ENCODE assay signal across 4 fruit fly cellular contexts in genomic region chrX:6678635-6679501, dm6.
TF ChIP-seq lines count a peak whose summit lies in the region.

Gene ND-ASHI, minus strand, starts transcription at chrX:6679118.

TF ChIP-seq in whole organism, adult, 20 proteins besides CTCF, POLR2A, EP300 and RAD21 (continued from another document):
- TF ChIP-seq cnc (optimal IDR thresholded peaks at IDR 0.05; lab: Kevin White, UChicago), result no peak
- peak; percentile 97 for TF ChIP-seq tj (GFP tag; optimal IDR thresholded peaks at IDR 0.05; lab: Kevin White, UChicago)

TF ChIP-seq in whole organism, embryonic, 481 proteins besides CTCF, POLR2A, EP300 and RAD21 (continued from another document and continues in another):
- TF ChIP-seq CG1647 (GFP tag; optimal IDR thresholded peaks at IDR 0.05; lab: Kevin White, UChicago) (peak; percentile 93), ssp (GFP tag; IDR thresholded peaks at IDR 0.05; lab: Robert Waterston, UW) (peak; percentile 81), CG12071 (GFP tag; optimal IDR thresholded peaks at IDR 0.05; lab: Kevin White, UChicago) (peak; percentile 97), zfh2 (GFP tag; optimal IDR thresholded peaks at IDR 0.05; lab: Kevin White, UChicago) (peak; percentile 94), dmrt11E (tag; optimal IDR thresholded peaks at IDR 0.05; lab: Kevin White, UChicago) (peak; percentile 84), mam (GFP tag; optimal IDR thresholded peaks at IDR 0.05; lab: Kevin White, UChicago) (peak; percentile 95), Oaz (GFP tag; IDR thresholded peaks at IDR 0.05; lab: Robert Waterston, UW) (peak; percentile 92), bigmax (GFP tag; optimal IDR thresholded peaks at IDR 0.05; lab: Kevin White, UChicago) (peak; percentile 57), D19B (GFP tag; optimal IDR thresholded peaks at IDR 0.05; lab: Kevin White, UChicago) (peak; percentile 91), Sin3A (optimal IDR thresholded peaks at IDR 0.05; lab: Kevin White, UChicago) (no peak), fd64A (GFP tag; optimal IDR thresholded peaks at IDR 0.05; lab: Kevin White, UChicago) (peak; percentile 81), CG12236 (GFP tag; optimal IDR thresholded peaks at IDR 0.05; lab: Kevin White, UChicago) (peak; percentile 73), CG11247 (GFP tag; IDR thresholded peaks at IDR 0.05; lab: Robert Waterston, UW) (peak; percentile 97), ftz-f1 (GFP tag; optimal IDR thresholded peaks at IDR 0.05; lab: Kevin White, UChicago) (peak; percentile 69), Sry-δ (GFP tag; optimal IDR thresholded peaks at IDR 0.05; lab: Kevin White, UChicago) (peak; percentile 52), Antp (GFP tag; optimal IDR thresholded peaks at IDR 0.05; lab: Kevin White, UChicago) (peak; percentile 86), ham (GFP tag; IDR thresholded peaks at IDR 0.05; lab: Robert Waterston, UW) (peak; percentile 88; the same call in 1 of the 2 replicates), Taf1 (GFP tag; IDR thresholded peaks at IDR 0.05; lab: Robert Waterston, UW) (peak; percentile 96), CG17612 (GFP tag; IDR thresholded peaks at IDR 0.05; lab: Robert Waterston, UW) (peak; percentile 92), Dip2 (GFP tag; IDR thresholded peaks at IDR 0.05; lab: Robert Waterston, UW) (no peak), CG4404 (GFP tag; IDR thresholded peaks at IDR 0.05; lab: Robert Waterston, UW) (peak; percentile 85), crc (GFP tag; optimal IDR thresholded peaks at IDR 0.05; lab: Kevin White, UChicago) (peak; percentile 85), CG8478 (optimal IDR thresholded peaks at IDR 0.05; lab: Kevin White, UChicago) (no peak), ro (GFP tag; IDR thresholded peaks at IDR 0.05; lab: Robert Waterston, UW) (peak; percentile 78), CG2712 (tag; optimal IDR thresholded peaks at IDR 0.05; lab: Kevin White, UChicago) (peak; percentile 91), ranshi (GFP tag; IDR thresholded peaks at IDR 0.05; lab: Robert Waterston, UW) (peak; percentile 96), yki (optimal IDR thresholded peaks at IDR 0.05; lab: Kevin White, UChicago) (no peak), CG34376 (GFP tag; optimal IDR thresholded peaks at IDR 0.05; lab: Kevin White, UChicago) (peak; percentile 97), nmo (GFP tag; optimal IDR thresholded peaks at IDR 0.05; lab: Kevin White, UChicago) (peak; percentile 94), NfI (GFP tag; optimal IDR thresholded peaks at IDR 0.05; lab: Kevin White, UChicago) (peak; percentile 95), pita (GFP tag; optimal IDR thresholded peaks at IDR 0.05; lab: Kevin White, UChicago) (no peak), CG12391 (tag; optimal IDR thresholded peaks at IDR 0.05; lab: Kevin White, UChicago) (peak; percentile 93), CG13296 (GFP tag; optimal IDR thresholded peaks at IDR 0.05; lab: Kevin White, UChicago) (peak; percentile 95), jing (GFP tag; optimal IDR thresholded peaks at IDR 0.05; lab: Kevin White, UChicago) (no peak), CG7745 (tag; optimal IDR thresholded peaks at IDR 0.05; lab: Kevin White, UChicago) (no peak), Nf-YA (GFP tag; IDR thresholded peaks at IDR 0.05; lab: Robert Waterston, UW) (peak; percentile 92), CG13123 (GFP tag; optimal IDR thresholded peaks at IDR 0.05; lab: Kevin White, UChicago) (peak; percentile 75), CG5180 (GFP tag; optimal IDR thresholded peaks at IDR 0.05; lab: Kevin White, UChicago) (peak; percentile 85), CG9876 (GFP tag; optimal IDR thresholded peaks at IDR 0.05; lab: Kevin White, UChicago) (peak; percentile 66), en (GFP tag; optimal IDR thresholded peaks at IDR 0.05; lab: Kevin White, UChicago) (peak; percentile 74), CG7786 (GFP tag; optimal IDR thresholded peaks at IDR 0.05; lab: Kevin White, UChicago) (peak; percentile 88), TFAM (GFP tag; optimal IDR thresholded peaks at IDR 0.05; lab: Kevin White, UChicago) (peak; percentile 52), Hsf (GFP tag; optimal IDR thresholded peaks at IDR 0.05; lab: Kevin White, UChicago) (peak; percentile 95), Doc2 (GFP tag; IDR thresholded peaks at IDR 0.05; lab: Robert Waterston, UW) (peak; percentile 79)

TF ChIP-seq in whole organism, prepupa, 60 proteins besides CTCF, POLR2A, EP300 and RAD21 (continued from another document):
- TF ChIP-seq CG3032 (tag; optimal IDR thresholded peaks at IDR 0.05; lab: Kevin White, UChicago) (peak; percentile 96), fd85E (GFP tag; optimal IDR thresholded peaks at IDR 0.05; lab: Kevin White, UChicago) (peak; percentile 93), OdsH (GFP tag; optimal IDR thresholded peaks at IDR 0.05; lab: Kevin White, UChicago) (peak; percentile 97), CG1621 (tag; optimal IDR thresholded peaks at IDR 0.05; lab: Kevin White, UChicago) (peak; percentile 98), Sox14 (GFP tag; optimal IDR thresholded peaks at IDR 0.05; lab: Kevin White, UChicago) (peak; percentile 97), pdm3 (GFP tag; optimal IDR thresholded peaks at IDR 0.05; lab: Kevin White, UChicago) (peak; percentile 98), esn (GFP tag; optimal IDR thresholded peaks at IDR 0.05; lab: Kevin White, UChicago) (peak; percentile 97), CG10631 (GFP tag; optimal IDR thresholded peaks at IDR 0.05; lab: Kevin White, UChicago) (peak; percentile 97), Blimp-1 (GFP tag; optimal IDR thresholded peaks at IDR 0.05; lab: Kevin White, UChicago) (peak; percentile 85), Met (GFP tag; optimal IDR thresholded peaks at IDR 0.05; lab: Kevin White, UChicago) (peak; percentile 96), CG31627 (GFP tag; optimal IDR thresholded peaks at IDR 0.05; lab: Kevin White, UChicago) (peak; percentile 95), Sox15 (GFP tag; optimal IDR thresholded peaks at IDR 0.05; lab: Kevin White, UChicago) (peak; percentile 94), Lpt (GFP tag; optimal IDR thresholded peaks at IDR 0.05; lab: Kevin White, UChicago) (peak; percentile 96), Hr38 (GFP tag; optimal IDR thresholded peaks at IDR 0.05; lab: Kevin White, UChicago) (peak; percentile 50), Sox102F (GFP tag; optimal IDR thresholded peaks at IDR 0.05; lab: Kevin White, UChicago) (peak; percentile 96), CG4318 (GFP tag; optimal IDR thresholded peaks at IDR 0.05; lab: Kevin White, UChicago) (peak; percentile 93), Smox (GFP tag; optimal IDR thresholded peaks at IDR 0.05; lab: Kevin White, UChicago) (peak; percentile 96), spab (GFP tag; optimal IDR thresholded peaks at IDR 0.05; lab: Kevin White, UChicago) (peak; percentile 96), CG3919 (GFP tag; optimal IDR thresholded peaks at IDR 0.05; lab: Kevin White, UChicago) (peak; percentile 98), cyc (GFP tag; optimal IDR thresholded peaks at IDR 0.05; lab: Kevin White, UChicago) (peak; percentile 97), fd59A (GFP tag; optimal IDR thresholded peaks at IDR 0.05; lab: Kevin White, UChicago) (peak; percentile 97), CG8319 (GFP tag; optimal IDR thresholded peaks at IDR 0.05; lab: Kevin White, UChicago) (peak; percentile 93), Gug (GFP tag; IDR thresholded peaks at IDR 0.05; lab: Robert Waterston, UW) (peak; percentile 97), svp (GFP tag; lab: Kevin White, UChicago) (peak; percentile 98), Hr39 (GFP tag; optimal IDR thresholded peaks at IDR 0.05; lab: Kevin White, UChicago) (peak; percentile 96), fkh (GFP tag; optimal IDR thresholded peaks at IDR 0.05; lab: Kevin White, UChicago) (no peak), Hr4 (GFP tag; optimal IDR thresholded peaks at IDR 0.05; lab: Kevin White, UChicago) (peak; percentile 95), CG6854 (GFP tag; optimal IDR thresholded peaks at IDR 0.05; lab: Kevin White, UChicago) (peak; percentile 95), CG6276 (GFP tag; optimal IDR thresholded peaks at IDR 0.05; lab: Kevin White, UChicago) (peak; percentile 97), CG15336 (GFP tag; IDR thresholded peaks at IDR 0.05; lab: Robert Waterston, UW) (peak; percentile 98), CG8119 (GFP tag; IDR thresholded peaks at IDR 0.05; lab: Robert Waterston, UW) (peak; percentile 97), CG6163 (GFP tag; IDR thresholded peaks at IDR 0.05; lab: Robert Waterston, UW) (peak; percentile 99), net (GFP tag; optimal IDR thresholded peaks at IDR 0.05; lab: Kevin White, UChicago) (peak; percentile 96), CG6792 (GFP tag; optimal IDR thresholded peaks at IDR 0.05; lab: Kevin White, UChicago) (peak; percentile 96), CG10669 (GFP tag; optimal IDR thresholded peaks at IDR 0.05; lab: Kevin White, UChicago) (peak; percentile 97), CG11902 (GFP tag; optimal IDR thresholded peaks at IDR 0.05; lab: Kevin White, UChicago) (peak; percentile 94), CG32006 (GFP tag; optimal IDR thresholded peaks at IDR 0.05; lab: Kevin White, UChicago) (peak; percentile 97), dac (GFP tag; optimal IDR thresholded peaks at IDR 0.05; lab: Kevin White, UChicago) (peak; percentile 95), Eip93F (GFP tag; optimal IDR thresholded peaks at IDR 0.05; lab: Kevin White, UChicago) (peak; percentile 95), CG7368 (GFP tag; optimal IDR thresholded peaks at IDR 0.05; lab: Kevin White, UChicago) (peak; percentile 95), Eip75B (GFP tag; optimal IDR thresholded peaks at IDR 0.05; lab: Kevin White, UChicago) (peak; percentile 97)

TF ChIP-seq in whole organism, wandering third instar larva, 38 proteins besides CTCF, POLR2A, EP300 and RAD21 (continued from another document):
- peak; percentile 85 for TF ChIP-seq CG32264 (GFP tag; optimal IDR thresholded peaks at IDR 0.05; lab: Kevin White, UChicago)
- no peak for TF ChIP-seq jim (GFP tag; optimal IDR thresholded peaks at IDR 0.05; lab: Kevin White, UChicago)
- TF ChIP-seq ey (GFP tag; optimal IDR thresholded peaks at IDR 0.05; lab: Kevin White, UChicago), result peak; percentile 95
- TF ChIP-seq woc (GFP tag; optimal IDR thresholded peaks at IDR 0.05; lab: Kevin White, UChicago), result peak; percentile 94
- TF ChIP-seq Jra (GFP tag; optimal IDR thresholded peaks at IDR 0.05; lab: Kevin White, UChicago), result peak; percentile 90
- peak; percentile 67 for TF ChIP-seq Mio (GFP tag; optimal IDR thresholded peaks at IDR 0.05; lab: Kevin White, UChicago)
- TF ChIP-seq pan (optimal IDR thresholded peaks at IDR 0.05; lab: Kevin White, UChicago), result no peak
- TF ChIP-seq Vsx2 (GFP tag; optimal IDR thresholded peaks at IDR 0.05; lab: Kevin White, UChicago; ENCODE audit: partially characterized antibody), result no peak
- TF ChIP-seq Dfd (GFP tag; optimal IDR thresholded peaks at IDR 0.05; lab: Kevin White, UChicago), result no peak
- peak; percentile 96 for TF ChIP-seq rgr (GFP tag; optimal IDR thresholded peaks at IDR 0.05; lab: Kevin White, UChicago)
- peak; percentile 89 for TF ChIP-seq Rel (GFP tag; optimal IDR thresholded peaks at IDR 0.05; lab: Kevin White, UChicago)
- TF ChIP-seq Rel (tag; optimal IDR thresholded peaks at IDR 0.05; lab: Kevin White, UChicago), result no peak
- no peak for TF ChIP-seq dl (GFP tag; optimal IDR thresholded peaks at IDR 0.05; lab: Kevin White, UChicago; ENCODE audit: insufficient read depth in 1 of 2, partially characterized antibody in 2 of 2)
- peak; percentile 95 for TF ChIP-seq fru (GFP tag; optimal IDR thresholded peaks at IDR 0.05; lab: Kevin White, UChicago)
- peak; percentile 96 for TF ChIP-seq Sp1 (GFP tag; optimal IDR thresholded peaks at IDR 0.05; lab: Kevin White, UChicago)
- peak; percentile 78 for TF ChIP-seq dsf (GFP tag; optimal IDR thresholded peaks at IDR 0.05; lab: Kevin White, UChicago; ENCODE audit: borderline replicate concordance)
